Fruit fly (Drosophila melanogaster) whole organism, embryonic: ENCODE data around the gene Atx2.

Experiments
- Bdp1 ChIP-seq: fragments of 200-800 bp; sonication (Bioruptor generic); optimal IDR thresholded peaks from 3 replicates; lab custom pipeline; 2016; ENCODE audit warnings: missing biosample characterization, missing genetic modification characterization
- CG10543 ChIP-seq: fragments of 200-800 bp; sonication (Bioruptor generic); optimal IDR thresholded peaks from 3 replicates; lab custom pipeline; 2017; ENCODE audit warnings: missing biosample characterization, mild to moderate bottlenecking, missing genetic modification characterization, moderate library complexity
- CG10654 ChIP-seq: fragments of 200-800 bp; sonication (Bioruptor generic); optimal IDR thresholded peaks from 2 replicates; lab custom pipeline; 2016; ENCODE audit warnings: missing biosample characterization, missing genetic modification characterization
- CG12219 ChIP-seq: fragments of 200-800 bp; sonication (Bioruptor generic); optimal IDR thresholded peaks from 3 replicates; lab custom pipeline; 2018; ENCODE audit warnings: missing biosample characterization, mild to moderate bottlenecking, missing genetic modification characterization
- CG12744 ChIP-seq: fragments of 200-800 bp; sonication (Bioruptor generic); optimal IDR thresholded peaks from 2 replicates; lab custom pipeline; 2016; ENCODE audit warnings: missing biosample characterization, missing genetic modification characterization
- CG12942 ChIP-seq: fragments of 200-800 bp; sonication (Bioruptor generic); optimal IDR thresholded peaks from 3 replicates; lab custom pipeline; 2016; ENCODE audit warnings: missing biosample characterization, missing genetic modification characterization
- CG13775 ChIP-seq: fragments of 200-800 bp; sonication (Bioruptor generic); optimal IDR thresholded peaks from 3 replicates; lab custom pipeline; 2017; ENCODE audit warnings: missing biosample characterization, mild to moderate bottlenecking, missing genetic modification characterization
- CG14710 ChIP-seq: fragments of 200-800 bp; sonication (Bioruptor generic); optimal IDR thresholded peaks from 3 replicates; lab custom pipeline; 2019; ENCODE audit warnings: missing biosample characterization, mild to moderate bottlenecking, missing genetic modification characterization, moderate library complexity
- CG1647 ChIP-seq: fragments of 200-800 bp; sonication (Bioruptor generic); optimal IDR thresholded peaks from 3 replicates; lab custom pipeline; 2016; ENCODE audit warnings: missing biosample characterization, missing genetic modification characterization
- CG2129 ChIP-seq: fragments of 200-800 bp; sonication (Bioruptor generic); IDR thresholded peaks from 2 replicates; pipeline ENCODE4 v1.3.6; 2022; ENCODE audit warnings: missing biosample characterization, missing genetic modification characterization; ENCODE audit not compliant: partially characterized antibody
- CG32767 ChIP-seq: fragments of 200-800 bp; sonication (Bioruptor generic); IDR thresholded peaks from 2 replicates; pipeline ENCODE4 v1.3.6; 2022; ENCODE audit warnings: missing biosample characterization, missing genetic modification characterization
- CG4328 ChIP-seq: fragments of 200-800 bp; sonication (Bioruptor generic); optimal IDR thresholded peaks from 3 replicates; lab custom pipeline; 2017; ENCODE audit warnings: missing biosample characterization, missing genetic modification reagents, missing genetic modification characterization
- CG4820 ChIP-seq: fragments of 200-800 bp; sonication (Bioruptor generic); optimal IDR thresholded peaks from 3 replicates; lab custom pipeline; 2016; ENCODE audit warnings: missing biosample characterization, missing genetic modification characterization
- CG6765 ChIP-seq: fragments of 200-800 bp; sonication (Bioruptor generic); optimal IDR thresholded peaks from 3 replicates; lab custom pipeline; 2017; ENCODE audit warnings: missing biosample characterization, mild to moderate bottlenecking, missing genetic modification characterization
- CG7987 ChIP-seq: fragments of 200-800 bp; sonication (Bioruptor generic); optimal IDR thresholded peaks from 2 replicates; lab custom pipeline; 2018; ENCODE audit warnings: missing biosample characterization, mild to moderate bottlenecking, missing genetic modification characterization, moderate library complexity
- CG8290 ChIP-seq, 3 experiments: fragments of 200-800 bp; sonication (Bioruptor generic); optimal IDR thresholded peaks; 2 replicates each; lab custom pipeline; 2016 to 2019; ENCODE audit warnings: missing biosample characterization in 3 of 3, missing genetic modification characterization in 3 of 3, mild to moderate bottlenecking in 2 of 3, moderate library complexity in 1 of 3
- Fer1 ChIP-seq: fragments of 200-800 bp; sonication (Bioruptor generic); optimal IDR thresholded peaks from 2 replicates; lab custom pipeline; 2017; ENCODE audit warnings: missing biosample characterization, mild to moderate bottlenecking, missing genetic modification characterization
- GATAe ChIP-seq: fragments of 200-800 bp; sonication (Bioruptor generic); conservative IDR thresholded peaks from 2 replicates; pipeline ENCODE4 v1.3.6; 2022; ENCODE audit warnings: missing biosample characterization, missing genetic modification characterization
- Hr78 ChIP-seq, 2 experiments: fragments of 200-800 bp in 1 of 2; fragments of >200 bp in 1 of 2; sonication (Bioruptor generic) in 1 of 2; optimal IDR thresholded peaks; 2 replicates each; lab custom pipeline; 2017 to 2019; ENCODE audit warnings: missing biosample characterization in 2 of 2, missing genetic modification characterization in 2 of 2, mild to moderate bottlenecking in 1 of 2, moderate library complexity in 1 of 2
- Lhr ChIP-seq: fragments of 200-800 bp; sonication (Bioruptor generic); optimal IDR thresholded peaks from 3 replicates; lab custom pipeline; 2017; ENCODE audit warnings: mild to moderate bottlenecking, missing biosample characterization, missing genetic modification reagents, missing genetic modification characterization
- MESR4 ChIP-seq: fragments of 200-800 bp; sonication (Bioruptor generic); optimal IDR thresholded peaks from 2 replicates; lab custom pipeline; 2018; ENCODE audit warnings: missing biosample characterization, mild to moderate bottlenecking, missing genetic modification characterization, moderate library complexity
- MTF-1 ChIP-seq: fragments of 200-800 bp; sonication (Bioruptor generic); optimal IDR thresholded peaks from 2 replicates; lab custom pipeline; 2018; ENCODE audit warnings: missing biosample characterization, mild to moderate bottlenecking, missing genetic modification characterization, borderline replicate concordance
- Mad ChIP-seq: fragments of 200-800 bp; sonication (Bioruptor generic); optimal IDR thresholded peaks from 2 replicates; lab custom pipeline; 2016; ENCODE audit warnings: missing biosample characterization, missing genetic modification characterization
- Med ChIP-seq: fragments of 200-800 bp; sonication (Bioruptor generic); peaks from one replicate; lab custom pipeline; 2016; ENCODE audit warnings: missing biosample characterization, missing genetic modification characterization, mild to moderate bottlenecking, inconsistent platforms, moderate library complexity
- Meics ChIP-seq: fragments of 200-800 bp; sonication (Bioruptor generic); optimal IDR thresholded peaks from 2 replicates; lab custom pipeline; 2017; ENCODE audit warnings: missing biosample characterization, mild to moderate bottlenecking, missing genetic modification characterization
- Oaz ChIP-seq: fragments of 200-800 bp; sonication (Bioruptor generic); IDR thresholded peaks from 2 replicates; pipeline ENCODE4 v1.3.6; 2022; ENCODE audit warnings: missing biosample characterization, missing genetic modification characterization
- Opbp ChIP-seq: fragments of 200-800 bp; sonication (Bioruptor generic); IDR thresholded peaks from 3 replicates; pipeline ENCODE4 v1.3.6; 2022; ENCODE audit warnings: missing biosample characterization, missing genetic modification characterization; ENCODE audit not compliant: partially characterized antibody
- aop ChIP-seq: fragments of 200-800 bp; sonication (Bioruptor generic); IDR thresholded peaks from 2 replicates; pipeline ENCODE4 v1.3.6; 2022; ENCODE audit warnings: missing biosample characterization, missing genetic modification characterization
- ato ChIP-seq: fragments of 200-800 bp; sonication (Bioruptor generic); IDR thresholded peaks from 2 replicates; pipeline ENCODE4 v1.3.6; 2022; ENCODE audit warnings: missing biosample characterization, missing genetic modification characterization; ENCODE audit not compliant: partially characterized antibody
- bbx ChIP-seq: fragments of 200-800 bp; sonication (Bioruptor generic); IDR thresholded peaks from 2 replicates; pipeline ENCODE4 v1.3.6; 2022; ENCODE audit warnings: missing biosample characterization, missing genetic modification characterization; ENCODE audit not compliant: partially characterized antibody
- bcd ChIP-seq: fragments of 200-800 bp; sonication (Bioruptor generic); optimal IDR thresholded peaks from 2 replicates; lab custom pipeline; 2017; ENCODE audit warnings: missing biosample characterization, mild to moderate bottlenecking, missing genetic modification characterization
- croc ChIP-seq: fragments of 200-800 bp; sonication (Bioruptor generic); conservative IDR thresholded peaks from 3 replicates; pipeline ENCODE4 v1.3.6; 2022; ENCODE audit warnings: missing biosample characterization, missing genetic modification characterization
- cwo ChIP-seq: fragments of 200-800 bp; sonication (Bioruptor generic); optimal IDR thresholded peaks from 3 replicates; lab custom pipeline; 2017; ENCODE audit warnings: missing biosample characterization, missing genetic modification characterization, mild to moderate bottlenecking, moderate library complexity, missing genetic modification reagents
- danr ChIP-seq: fragments of 200-800 bp; sonication (Bioruptor generic); IDR thresholded peaks from 2 replicates; pipeline ENCODE4 v1.3.6; 2022; ENCODE audit warnings: missing biosample characterization, missing genetic modification characterization
- disco-r ChIP-seq: fragments of 200-800 bp; sonication (Bioruptor generic); optimal IDR thresholded peaks from 2 replicates; lab custom pipeline; 2016; ENCODE audit warnings: missing biosample characterization, missing genetic modification characterization
- fd102C ChIP-seq: fragments of 200-800 bp; sonication (Bioruptor generic); optimal IDR thresholded peaks from 2 replicates; lab custom pipeline; 2018; ENCODE audit warnings: missing biosample characterization, mild to moderate bottlenecking, missing genetic modification characterization, moderate library complexity
- gce ChIP-seq: fragments of 200-800 bp; sonication (Bioruptor generic); IDR thresholded peaks from 3 replicates; pipeline ENCODE4 v1.3.6; 2022; ENCODE audit warnings: missing biosample characterization, missing genetic modification characterization
- hbn ChIP-seq: fragments of 200-800 bp; sonication (Bioruptor generic); IDR thresholded peaks from 2 replicates; pipeline ENCODE4 v1.3.6; 2022; ENCODE audit warnings: missing biosample characterization, missing genetic modification characterization; ENCODE audit not compliant: partially characterized antibody
- mld ChIP-seq: fragments of 200-800 bp; sonication (Bioruptor generic); IDR thresholded peaks from 3 replicates; pipeline ENCODE4 v1.3.6; 2022; ENCODE audit warnings: missing biosample characterization, missing genetic modification characterization; ENCODE audit not compliant: partially characterized antibody
- nom ChIP-seq: fragments of 200-800 bp; sonication (Bioruptor generic); optimal IDR thresholded peaks from 2 replicates; lab custom pipeline; 2017; ENCODE audit warnings: missing biosample characterization, missing genetic modification characterization, mild to moderate bottlenecking, moderate library complexity, missing genetic modification reagents
- org-1 ChIP-seq: fragments of 200-800 bp; sonication (Bioruptor generic); optimal IDR thresholded peaks from 2 replicates; lab custom pipeline; 2017; ENCODE audit warnings: missing biosample characterization, missing genetic modification characterization
- phol ChIP-seq: fragments of 200-800 bp; sonication (Bioruptor generic); optimal IDR thresholded peaks from 3 replicates; lab custom pipeline; 2018; ENCODE audit warnings: missing biosample characterization, mild to moderate bottlenecking, missing genetic modification characterization, moderate library complexity
- pnt ChIP-seq: fragments of 200-800 bp; sonication (Bioruptor generic); optimal IDR thresholded peaks from 3 replicates; lab custom pipeline; 2016; ENCODE audit warnings: missing biosample characterization, missing genetic modification characterization
- pros ChIP-seq: fragments of 200-800 bp; sonication (Bioruptor generic); optimal IDR thresholded peaks from 3 replicates; lab custom pipeline; 2019; ENCODE audit warnings: missing biosample characterization, mild to moderate bottlenecking, missing genetic modification characterization, moderate library complexity
- sim ChIP-seq: fragments of 200-800 bp; sonication (Bioruptor generic); IDR thresholded peaks from 2 replicates; pipeline ENCODE4 v1.3.6; 2022; ENCODE audit warnings: missing biosample characterization, missing genetic modification characterization
- sima ChIP-seq: fragments of 200-800 bp; sonication (Bioruptor generic); optimal IDR thresholded peaks from 2 replicates; lab custom pipeline; 2016; ENCODE audit warnings: missing biosample characterization, missing genetic modification characterization
- tx ChIP-seq: fragments of 200-800 bp; sonication (Bioruptor generic); optimal IDR thresholded peaks from 2 replicates; lab custom pipeline; 2016; ENCODE audit warnings: missing biosample characterization, missing genetic modification characterization
- vnd ChIP-seq: fragments of 200-800 bp; sonication (Bioruptor generic); IDR thresholded peaks from 3 replicates; pipeline ENCODE4 v1.3.6; 2022; ENCODE audit warnings: missing biosample characterization, missing genetic modification characterization; ENCODE audit not compliant: partially characterized antibody
- wek ChIP-seq: fragments of 200-800 bp; sonication (Bioruptor generic); optimal IDR thresholded peaks from 3 replicates; lab custom pipeline; 2018; ENCODE audit warnings: missing biosample characterization, mild to moderate bottlenecking, missing genetic modification characterization, moderate library complexity

The Atx2 gene

dm6 chr3R:15408131-15408731, at the start of gene Atx2 (continued):
- TF ChIP-seq GATAe (GFP tag; lab: Robert Waterston, UW), result no peak
- no peak for TF ChIP-seq Hr78 (GFP tag; optimal IDR thresholded peaks at IDR 0.05; lab: Kevin White, UChicago)
- TF ChIP-seq gce, result no peak
- no peak for TF ChIP-seq pros
- peak; percentile 93 for TF ChIP-seq bbx (GFP tag; lab: Robert Waterston, UW)
- no peak for TF ChIP-seq CG32767 (GFP tag; lab: Robert Waterston, UW)
- peak; percentile 17 for TF ChIP-seq tx (GFP tag; lab: Kevin White, UChicago)
- no peak for TF ChIP-seq nom (GFP tag; lab: Kevin White, UChicago)
- TF ChIP-seq CG6765 (GFP tag; lab: Kevin White, UChicago), result no peak
- no peak for TF ChIP-seq cwo (GFP tag; lab: Kevin White, UChicago)
- TF ChIP-seq Lhr (GFP tag; lab: Kevin White, UChicago), result peak; percentile 49
- peak; percentile 33 for TF ChIP-seq CG10543 (GFP tag; lab: Kevin White, UChicago)
- no peak for TF ChIP-seq CG4328 (GFP tag; lab: Kevin White, UChicago)
- no peak for TF ChIP-seq aop (GFP tag; lab: Robert Waterston, UW)
- peak; percentile 33 for TF ChIP-seq MTF-1 (GFP tag; lab: Kevin White, UChicago)
- peak; percentile 38 for TF ChIP-seq CG14710 (tag; lab: Kevin White, UChicago)
- peak; percentile 65 for TF ChIP-seq Bdp1
- no peak for TF ChIP-seq croc (GFP tag; lab: Robert Waterston, UW)
- TF ChIP-seq CG1647, result no peak
- peak; percentile 15 for TF ChIP-seq Meics (GFP tag; lab: Kevin White, UChicago)
- TF ChIP-seq danr (GFP tag; lab: Robert Waterston, UW), result no peak
- TF ChIP-seq Fer1, result peak; percentile 18
- no peak for TF ChIP-seq Oaz
- TF ChIP-seq sim (GFP tag; lab: Robert Waterston, UW), result no peak
- no peak for TF ChIP-seq pnt (GFP tag; lab: Kevin White, UChicago)
- TF ChIP-seq CG12942 (GFP tag; lab: Kevin White, UChicago), result peak; percentile 19
- peak; percentile 87 for TF ChIP-seq CG2129 (GFP tag; lab: Robert Waterston, UW)
- peak; percentile 30 for TF ChIP-seq CG8290 (GFP tag; optimal IDR thresholded peaks at IDR 0.05; lab: Kevin White, UChicago)
- TF ChIP-seq CG8290 (tag; optimal IDR thresholded peaks at IDR 0.05; lab: Kevin White, UChicago), result peak in 1 of 2 experiments; percentile 79
- TF ChIP-seq bcd (GFP tag; lab: Kevin White, UChicago), result peak; percentile 55
- no peak for TF ChIP-seq org-1
- peak; percentile 18 for TF ChIP-seq CG4820 (GFP tag; lab: Kevin White, UChicago)
- TF ChIP-seq fd102C (GFP tag; lab: Kevin White, UChicago), result no peak

DNA sequence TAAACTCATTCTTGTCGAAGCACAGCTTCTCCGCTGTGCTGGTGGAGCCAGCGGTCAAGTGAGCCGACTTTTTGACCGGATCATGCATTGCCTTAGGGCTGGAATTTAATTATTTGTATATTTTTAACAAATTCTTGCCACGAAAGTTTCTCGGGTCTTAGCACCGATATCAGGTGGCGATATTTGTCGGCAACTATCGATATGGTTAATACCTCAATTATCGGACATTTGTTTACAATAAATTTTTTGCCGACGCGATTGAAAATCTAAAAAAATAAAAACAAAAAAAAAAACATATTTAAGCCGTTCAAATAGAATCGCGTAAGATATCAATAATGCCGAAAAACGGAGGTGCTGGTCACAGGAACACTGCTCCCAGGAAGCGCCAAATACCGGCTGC, 46.7 kb upstream of the Atx2 start, which contains the start of the genes Cog2 and Trax:
TSS of gene Cog2 (minus strand) at position 168 of the 400 bp plus-strand sequence.
TSS of gene Trax (plus strand) at position 203 of the 400 bp plus-strand sequence.
- TF ChIP-seq CG12744 (GFP tag; lab: Kevin White, UChicago) (no peak), CG7987 (GFP tag; lab: Kevin White, UChicago) (no peak), Opbp (GFP tag; lab: Robert Waterston, UW) (peak; percentile 85; the same call in 2 of the 3 replicates), ato (GFP tag; lab: Robert Waterston, UW) (peak; percentile 70), mld (GFP tag; lab: Robert Waterston, UW) (peak; percentile 71; the same call in 2 of the 3 replicates), wek (no peak), CG13775 (GFP tag; lab: Kevin White, UChicago) (no peak), CG10654 (GFP tag; lab: Kevin White, UChicago) (no peak), disco-r (GFP tag; lab: Kevin White, UChicago) (no peak), Med (GFP tag; lab: Kevin White, UChicago) (peak; percentile 73), phol (tag; lab: Kevin White, UChicago) (peak; percentile 6), CG12219 (GFP tag; lab: Kevin White, UChicago) (no peak), Mad (no peak), hbn (GFP tag; lab: Robert Waterston, UW) (peak; percentile 83), sima (no peak), fd102C (GFP tag; lab: Kevin White, UChicago) (no peak), MESR4 (GFP tag; lab: Kevin White, UChicago) (peak; percentile 54), vnd (peak; percentile 82)
